5 worm cellular contexts compared by ENCODE assay signal in genomic region chrX:8163555-8163954, ce11.
A peak's percentile ranks its signal among the peaks of the same experiment; 100 is the strongest.
TF ChIP-seq lines count a peak whose summit lies in the region.

No protein-coding gene starts in this region.

TF ChIP-seq in whole organism, L1 larva, 84 proteins besides CTCF, POLR2A, EP300 and RAD21 (continues in another document):
- TF ChIP-seq isw-1 (GFP tag; IDR thresholded peaks at IDR 0.05; lab: Robert Waterston, UW) (peak; percentile 24; the same call in 1 of the 2 replicates), hlh-17 (GFP tag; optimal IDR thresholded peaks at IDR 0.05; lab: Kevin White, UChicago; ENCODE audit: borderline replicate concordance) (no peak), snu-23 (GFP tag; optimal IDR thresholded peaks at IDR 0.05; lab: Kevin White, UChicago) (peak; percentile 15), fkh-4 (tag; optimal IDR thresholded peaks at IDR 0.05; lab: Kevin White, UChicago; ENCODE audit: borderline replicate concordance) (no peak), jun-1 (tag; optimal IDR thresholded peaks at IDR 0.05; lab: Kevin White, UChicago) (no peak), vab-15 (tag; optimal IDR thresholded peaks at IDR 0.05; lab: Kevin White, UChicago) (no peak), blmp-1 (tag; optimal IDR thresholded peaks at IDR 0.05; lab: Kevin White, UChicago) (no peak), rnt-1 (tag; optimal IDR thresholded peaks at IDR 0.05; lab: Kevin White, UChicago) (no peak), nhr-77 (tag; optimal IDR thresholded peaks at IDR 0.05; lab: Kevin White, UChicago) (no peak), nhr-19 (GFP tag; conservative IDR thresholded peaks at IDR 0.05; lab: Robert Waterston, UW) (peak; percentile 29; the same call in 1 of the 2 replicates), F16B12.6 (tag; optimal IDR thresholded peaks at IDR 0.05; lab: Kevin White, UChicago) (no peak), ceh-90 (tag; optimal IDR thresholded peaks at IDR 0.05; lab: Kevin White, UChicago) (no peak), hlh-4 (tag; optimal IDR thresholded peaks at IDR 0.05; lab: Kevin White, UChicago) (no peak), unc-30 (tag; optimal IDR thresholded peaks at IDR 0.05; lab: Kevin White, UChicago) (no peak), ces-1 (GFP tag; optimal IDR thresholded peaks at IDR 0.05; lab: Kevin White, UChicago) (no peak), unc-98 (GFP tag; IDR thresholded peaks at IDR 0.05; lab: Robert Waterston, UW) (no peak), zip-4 (GFP tag; optimal IDR thresholded peaks at IDR 0.05; lab: Kevin White, UChicago) (no peak), unc-86 (tag; optimal IDR thresholded peaks at IDR 0.05; lab: Kevin White, UChicago) (peak; percentile 30)

TF ChIP-seq in whole organism, L3 larva, 47 proteins besides CTCF, POLR2A, EP300 and RAD21:
- TF ChIP-seq fkh-10 (GFP tag; optimal IDR thresholded peaks at IDR 0.05; lab: Kevin White, UChicago), result peak; percentile 82
- peak; percentile 61 for TF ChIP-seq hmg-11 (tag; optimal IDR thresholded peaks at IDR 0.05; lab: Kevin White, UChicago)
- TF ChIP-seq lsy-12 (tag; optimal IDR thresholded peaks at IDR 0.05; lab: Kevin White, UChicago), result no peak
- TF ChIP-seq nfya-1 (tag; optimal IDR thresholded peaks at IDR 0.05; lab: Kevin White, UChicago; ENCODE audit: insufficient read depth), result peak; percentile 64
- no peak for TF ChIP-seq elt-2 (tag; optimal IDR thresholded peaks at IDR 0.05; lab: Kevin White, UChicago)
- peak; percentile 28 for TF ChIP-seq skn-1 (tag; optimal IDR thresholded peaks at IDR 0.05; lab: Kevin White, UChicago)
- TF ChIP-seq lin-39 (tag; optimal IDR thresholded peaks at IDR 0.05; lab: Kevin White, UChicago), result peak; percentile 85
- TF ChIP-seq snpc-4 (tag; optimal IDR thresholded peaks at IDR 0.05; lab: Kevin White, UChicago), result peak; percentile 7
- TF ChIP-seq lin-15B (tag; optimal IDR thresholded peaks at IDR 0.05; lab: Kevin White, UChicago), result peak; percentile 11
- no peak for TF ChIP-seq nhr-67 (tag; optimal IDR thresholded peaks at IDR 0.05; lab: Kevin White, UChicago)
- peak; percentile 11 for TF ChIP-seq ceh-28 (tag; optimal IDR thresholded peaks at IDR 0.05; lab: Kevin White, UChicago)
- TF ChIP-seq fkh-2 (tag; optimal IDR thresholded peaks at IDR 0.05; lab: Kevin White, UChicago), result no peak
TF ChIP-seq in whole organism, L3 larva: peak in this region for 8.

TF ChIP-seq in whole organism, early embryonic, 17 proteins besides CTCF, POLR2A, EP300 and RAD21:
- TF ChIP-seq F13C5.2 (tag; optimal IDR thresholded peaks at IDR 0.05; lab: Kevin White, UChicago), result no peak
- TF ChIP-seq B0310.2 (tag; optimal IDR thresholded peaks at IDR 0.05; lab: Kevin White, UChicago), result no peak
- TF ChIP-seq tbx-11 (GFP tag; IDR thresholded peaks at IDR 0.05; lab: Robert Waterston, UW), result no peak
- TF ChIP-seq sea-1 (GFP tag; conservative IDR thresholded peaks at IDR 0.05; lab: Robert Waterston, UW), result no peak
- no peak for TF ChIP-seq ceh-36 (tag; optimal IDR thresholded peaks at IDR 0.05; lab: Kevin White, UChicago)
- peak; percentile 3 for TF ChIP-seq aly-1 (tag; optimal IDR thresholded peaks at IDR 0.05; lab: Kevin White, UChicago)
- no peak for TF ChIP-seq ets-7 (tag; optimal IDR thresholded peaks at IDR 0.05; lab: Kevin White, UChicago)
- TF ChIP-seq ama-1 (optimal IDR thresholded peaks at IDR 0.05; lab: Kevin White, UChicago), result no peak
- peak; percentile 64 for TF ChIP-seq hmg-4 (GFP tag; optimal IDR thresholded peaks at IDR 0.05; lab: Kevin White, UChicago)
TF ChIP-seq in whole organism, early embryonic: peak in this region for 2.

TF ChIP-seq in whole organism, midembryonic, 9 proteins besides CTCF, POLR2A, EP300 and RAD21:
- TF ChIP-seq flt-1 (GFP tag; IDR thresholded peaks at IDR 0.05; lab: Robert Waterston, UW), result peak; percentile 26; the same call in 1 of the 2 replicates
- TF ChIP-seq ztf-29 (GFP tag; IDR thresholded peaks at IDR 0.05; lab: Robert Waterston, UW), result no peak
- no peak for TF ChIP-seq med-1 (GFP tag; optimal IDR thresholded peaks at IDR 0.05; lab: Kevin White, UChicago; ENCODE audit: insufficient read depth)
- TF ChIP-seq ref-1 (GFP tag; conservative IDR thresholded peaks at IDR 0.05; lab: Robert Waterston, UW), result no peak
- TF ChIP-seq cog-1 (tag; optimal IDR thresholded peaks at IDR 0.05; lab: Kevin White, UChicago), result no peak
- 0 out of 2 replicates have a peak, but pooled peaks have one; percentile 26 for TF ChIP-seq T22C8.4 (GFP tag; IDR thresholded peaks at IDR 0.05; lab: Robert Waterston, UW)
- TF ChIP-seq ztf-23 (GFP tag; IDR thresholded peaks at IDR 0.05; lab: Robert Waterston, UW), result 0 out of 2 replicates have a peak, but pooled peaks have one; percentile 8

TF ChIP-seq in whole organism, young adult, 124 proteins besides CTCF, POLR2A, EP300 and RAD21 (continues in another document):
- TF ChIP-seq sptf-2 (GFP tag; optimal IDR thresholded peaks at IDR 0.05; lab: Kevin White, UChicago), result peak; percentile 40
- peak; percentile 56 for TF ChIP-seq lir-1 (GFP tag; conservative IDR thresholded peaks at IDR 0.05; lab: Robert Waterston, UW)
- TF ChIP-seq C06A6.2 (GFP tag; conservative IDR thresholded peaks at IDR 0.05; lab: Robert Waterston, UW), result no peak; the same call in 1 of the 2 replicates
- TF ChIP-seq ceh-58 (GFP tag; IDR thresholded peaks at IDR 0.05; lab: Robert Waterston, UW), result no peak
- TF ChIP-seq Y53F4B.3 (GFP tag; IDR thresholded peaks at IDR 0.05; lab: Robert Waterston, UW), result no peak
- TF ChIP-seq egrh-3 (GFP tag; IDR thresholded peaks at IDR 0.05; lab: Robert Waterston, UW), result peak; percentile 95
- no peak for TF ChIP-seq F57A8.1 (GFP tag; optimal IDR thresholded peaks at IDR 0.05; lab: Kevin White, UChicago)
- no peak for TF ChIP-seq F23B12.7 (tag; optimal IDR thresholded peaks at IDR 0.05; lab: Kevin White, UChicago; ENCODE audit: insufficient read depth)
- TF ChIP-seq athp-1 (tag; optimal IDR thresholded peaks at IDR 0.05; lab: Kevin White, UChicago), result no peak
- peak; percentile 83 for TF ChIP-seq rcor-1 (GFP tag; IDR thresholded peaks at IDR 0.05; lab: Robert Waterston, UW)
- TF ChIP-seq Y95B8A.8 (GFP tag; IDR thresholded peaks at IDR 0.05; lab: Robert Waterston, UW), result no peak
- 0 out of 2 replicates have a peak, but pooled peaks have one; percentile 14 for TF ChIP-seq egl-44 (GFP tag; IDR thresholded peaks at IDR 0.05; lab: Robert Waterston, UW)
- peak; percentile 70 for TF ChIP-seq chd-7 (tag; optimal IDR thresholded peaks at IDR 0.05; lab: Kevin White, UChicago)
- TF ChIP-seq ztf-6 (GFP tag; IDR thresholded peaks at IDR 0.05; lab: Robert Waterston, UW), result 0 out of 2 replicates have a peak, but pooled peaks have one; percentile 9
- TF ChIP-seq ceh-27 (GFP tag; optimal IDR thresholded peaks at IDR 0.05; lab: Kevin White, UChicago), result peak; percentile 49
- 0 out of 2 replicates have a peak, but pooled peaks have one; percentile 66 for TF ChIP-seq aptf-3 (GFP tag; IDR thresholded peaks at IDR 0.05; lab: Robert Waterston, UW)
- peak; percentile 35 for TF ChIP-seq gei-17 (GFP tag; optimal IDR thresholded peaks at IDR 0.05; lab: Kevin White, UChicago)
- no peak for TF ChIP-seq T26A5.8 (tag; optimal IDR thresholded peaks at IDR 0.05; lab: Kevin White, UChicago)
- peak; percentile 11 for TF ChIP-seq ceh-79 (tag; optimal IDR thresholded peaks at IDR 0.05; lab: Kevin White, UChicago)
- TF ChIP-seq ztf-26 (tag; optimal IDR thresholded peaks at IDR 0.05; lab: Kevin White, UChicago), result peak; percentile 45
- TF ChIP-seq T07F8.4 (tag; optimal IDR thresholded peaks at IDR 0.05; lab: Kevin White, UChicago), result no peak
- peak; percentile 21 for TF ChIP-seq tbp1 (GFP tag; optimal IDR thresholded peaks at IDR 0.05; lab: Kevin White, UChicago)
- peak; percentile 6 for TF ChIP-seq F52B5.7 (tag; optimal IDR thresholded peaks at IDR 0.05; lab: Kevin White, UChicago)
- TF ChIP-seq K11D2.4 (GFP tag; IDR thresholded peaks at IDR 0.05; lab: Robert Waterston, UW), result 0 out of 2 replicates have a peak, but pooled peaks have one; percentile 51
- 0 out of 2 replicates have a peak, but pooled peaks have one; percentile 39 for TF ChIP-seq pbrm-1 (GFP tag; IDR thresholded peaks at IDR 0.05; lab: Robert Waterston, UW)
- peak; percentile 48 for TF ChIP-seq lin-40 (tag; optimal IDR thresholded peaks at IDR 0.05; lab: Kevin White, UChicago)
- TF ChIP-seq nfya-2 (GFP tag; IDR thresholded peaks at IDR 0.05; lab: Robert Waterston, UW), result no peak
- TF ChIP-seq die-1 (tag; optimal IDR thresholded peaks at IDR 0.05; lab: Kevin White, UChicago), result peak; percentile 9
- TF ChIP-seq mcd-1 (GFP tag; IDR thresholded peaks at IDR 0.05; lab: Robert Waterston, UW), result peak; percentile 60
- TF ChIP-seq tlf-1 (GFP tag; optimal IDR thresholded peaks at IDR 0.05; lab: Kevin White, UChicago), result no peak
- TF ChIP-seq hlh-26 (GFP tag; conservative IDR thresholded peaks at IDR 0.05; lab: Robert Waterston, UW), result 0 out of 2 replicates have a peak, but pooled peaks have one; percentile 37
- TF ChIP-seq F37B4.10 (GFP tag; IDR thresholded peaks at IDR 0.05; lab: Robert Waterston, UW), result 0 out of 2 replicates have a peak, but pooled peaks have one; percentile 87
- no peak for TF ChIP-seq aptf-2 (GFP tag; conservative IDR thresholded peaks at IDR 0.05; lab: Robert Waterston, UW)
- no peak for TF ChIP-seq rpc-1 (optimal IDR thresholded peaks at IDR 0.05; lab: Kevin White, UChicago)
- no peak for TF ChIP-seq rpc-1 (tag; optimal IDR thresholded peaks at IDR 0.05; lab: Kevin White, UChicago)
- no peak for TF ChIP-seq attf-6 (GFP tag; IDR thresholded peaks at IDR 0.05; lab: Robert Waterston, UW)
- TF ChIP-seq K12H6.12 (tag; optimal IDR thresholded peaks at IDR 0.05; lab: Kevin White, UChicago), result peak; percentile 85
- TF ChIP-seq attf-3 (GFP tag; conservative IDR thresholded peaks at IDR 0.05; lab: Robert Waterston, UW), result peak; percentile 45; the same call in 1 of the 2 replicates
- TF ChIP-seq somi-1 (GFP tag; optimal IDR thresholded peaks at IDR 0.05; lab: Kevin White, UChicago), result peak; percentile 51
- TF ChIP-seq F10E7.11 (tag; optimal IDR thresholded peaks at IDR 0.05; lab: Kevin White, UChicago), result no peak
- peak; percentile 3 for TF ChIP-seq atf-7 (tag; optimal IDR thresholded peaks at IDR 0.05; lab: Kevin White, UChicago)
- no peak for TF ChIP-seq lin-54 (GFP tag; optimal IDR thresholded peaks at IDR 0.05; lab: Kevin White, UChicago)
- no peak for TF ChIP-seq nhr-27 (tag; optimal IDR thresholded peaks at IDR 0.05; lab: Kevin White, UChicago)
- TF ChIP-seq pha-4 (tag; optimal IDR thresholded peaks at IDR 0.05; lab: Kevin White, UChicago), result no peak
- TF ChIP-seq dox-1 (GFP tag; IDR thresholded peaks at IDR 0.05; lab: Robert Waterston, UW), result peak; percentile 32; the same call in 1 of the 2 replicates
- TF ChIP-seq fkh-3 (tag; optimal IDR thresholded peaks at IDR 0.05; lab: Kevin White, UChicago), result peak; percentile 3
- TF ChIP-seq B0019.2 (GFP tag; conservative IDR thresholded peaks at IDR 0.05; lab: Robert Waterston, UW), result no peak
- no peak for TF ChIP-seq repo-1 (tag; optimal IDR thresholded peaks at IDR 0.05; lab: Kevin White, UChicago)
